Worm (Caenorhabditis elegans): Measurements from ENCODE around the gene Y39G8B.9.

- no peak for TF ChIP-seq tbx-2 (tag; optimal IDR thresholded peaks at IDR 0.05)
- TF ChIP-seq blmp-1 (tag; optimal IDR thresholded peaks at IDR 0.05), result no peak
These were observed 16.8 kb upstream of the Y39G8B.9 start for ce11 chrII:13964325-13964724.
